Fruit fly (Drosophila melanogaster) ovary, adult (tissue): ENCODE results near the gene CG10804.

Experiments used
- CG17801 ChIP-seq: fragments of 200-800 bp; optimal IDR thresholded peaks from 2 replicates; lab custom pipeline; 2019; ENCODE audit warnings: missing biosample characterization, mild to moderate bottlenecking, missing genetic modification characterization, moderate library complexity; ENCODE audit not compliant: partially characterized antibody

Gene CG10804

dm6 chrX:3442543-3443207 is 39.4 kb downstream of the CG10804 start:
- TF ChIP-seq CG17801 (GFP tag; lab: Kevin White, UChicago): no peak

- no peak for TF ChIP-seq CG17801 (GFP tag; lab: Kevin White, UChicago)
Measured at dm6 chrX:3440506-3440905, 41.6 kb downstream of the CG10804 start.

- no peak for TF ChIP-seq CG17801 (GFP tag; lab: Kevin White, UChicago)
Measured at dm6 chrX:3437493-3437892, 44.6 kb downstream of the CG10804 start.

DNA sequence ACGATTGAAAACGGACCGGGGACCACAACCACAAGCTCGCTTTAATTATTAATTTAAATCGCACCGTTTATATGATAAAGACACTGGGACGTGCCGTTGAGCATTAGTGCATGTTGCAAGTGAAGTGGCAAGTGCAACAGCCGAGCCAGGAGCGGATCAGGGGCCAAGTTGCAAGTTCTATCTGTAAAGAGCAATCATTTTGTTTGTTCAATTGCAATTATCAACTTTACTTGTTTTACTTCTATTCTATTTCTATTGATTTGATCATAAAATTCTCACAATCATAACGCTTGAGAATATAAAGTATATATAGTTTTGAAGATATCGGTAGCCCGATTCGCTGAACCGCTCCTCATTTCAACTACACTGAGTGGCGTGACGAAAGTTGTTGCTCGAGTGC is 45.9 kb downstream of the CG10804 start:
- TF ChIP-seq CG17801 (GFP tag; lab: Kevin White, UChicago): no peak

- TF ChIP-seq CG17801 (GFP tag; lab: Kevin White, UChicago): no peak
Measured at dm6 chrX:3435707-3436106, 46.4 kb downstream of the CG10804 start, which contains the start of gene CG14269. Gene CG14269, minus strand, starts transcription at chrX:3435807.

DNA sequence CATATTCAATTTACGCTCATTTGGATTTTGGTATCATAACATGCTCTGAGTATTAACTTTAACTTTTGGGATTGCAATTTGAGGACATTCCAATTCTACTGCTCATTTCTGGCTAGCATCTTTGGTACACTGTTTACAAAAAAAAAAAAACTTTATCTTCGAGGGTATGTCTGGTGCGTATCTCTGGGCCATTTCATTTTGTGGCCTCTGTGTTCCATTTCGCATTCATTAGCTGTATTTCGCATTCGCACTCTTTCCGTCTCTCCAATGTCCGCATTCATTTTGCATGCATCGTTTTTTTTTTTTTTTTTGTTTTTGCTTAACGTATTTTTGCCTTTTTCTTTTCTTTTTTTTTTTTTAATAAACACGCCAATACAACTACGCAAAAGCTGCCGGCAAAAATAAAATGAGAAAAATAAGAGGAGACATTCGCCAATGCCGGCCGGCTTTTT is 48.5 kb downstream of the CG10804 start:
- TF ChIP-seq CG17801 (GFP tag; lab: Kevin White, UChicago): peak; percentile 75

DNA sequence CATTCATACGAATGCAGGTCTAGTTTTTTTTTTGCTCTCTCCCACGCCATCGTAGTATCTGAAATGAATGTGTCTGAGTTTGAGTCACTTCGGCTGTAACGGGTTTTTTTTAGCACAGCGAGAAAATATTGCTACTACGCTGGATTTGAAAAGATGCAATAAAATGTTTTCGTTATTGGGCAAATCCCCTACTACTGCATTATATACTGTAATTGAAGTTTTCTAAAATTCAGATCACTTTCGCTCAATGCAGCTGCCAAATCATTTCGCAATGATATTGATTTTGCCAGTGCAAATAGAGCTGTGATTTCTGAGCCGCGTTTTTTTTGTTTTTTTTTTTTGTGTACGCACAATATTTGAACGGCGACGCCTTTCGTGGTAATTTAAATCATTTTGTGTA is 49.2 kb downstream of the CG10804 start:
- TF ChIP-seq CG17801 (GFP tag; lab: Kevin White, UChicago): peak; percentile 85

DNA sequence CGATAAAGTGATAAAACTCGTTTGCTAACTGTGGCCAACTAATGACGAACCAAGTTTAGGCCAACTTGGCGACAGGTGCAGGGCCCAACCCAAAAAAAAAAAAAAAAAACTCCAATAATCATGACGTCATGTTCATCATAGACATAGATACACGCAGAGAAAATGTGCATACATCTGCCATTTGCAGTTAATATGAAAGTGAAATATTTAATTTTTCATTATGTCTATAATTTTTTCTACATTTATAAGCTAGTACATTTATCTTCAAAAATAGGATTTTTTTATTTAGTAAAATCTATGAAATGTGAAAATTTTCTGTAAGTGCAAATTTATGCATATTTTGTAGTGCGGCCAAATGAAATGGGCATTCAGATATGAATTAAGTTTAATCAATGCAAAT is 50.5 kb downstream of the CG10804 start:
- peak; percentile 28 for TF ChIP-seq CG17801 (GFP tag; lab: Kevin White, UChicago)

DNA sequence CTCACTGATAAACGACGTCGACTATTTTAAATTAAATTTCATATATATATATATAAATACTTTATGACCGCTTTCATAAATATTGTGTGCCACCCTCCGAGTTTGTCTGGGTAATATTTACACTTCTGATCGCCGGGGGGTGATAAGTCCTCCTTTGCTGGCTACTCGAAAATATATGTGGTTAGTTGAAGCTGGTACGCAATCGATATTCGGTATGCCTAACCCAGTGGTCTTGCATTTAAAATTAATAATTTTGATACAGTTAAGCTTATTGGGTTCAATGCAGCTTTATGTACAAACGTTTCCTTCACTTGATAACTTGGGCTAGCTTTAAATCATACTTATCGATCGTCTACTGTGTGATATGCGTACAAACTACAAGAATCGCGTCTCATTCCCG is 52.2 kb downstream of the CG10804 start:
- no peak for TF ChIP-seq CG17801 (GFP tag; lab: Kevin White, UChicago)

dm6 chrX:3427614-3427965 is 54.5 kb downstream of the CG10804 start:
- TF ChIP-seq CG17801 (GFP tag; lab: Kevin White, UChicago): peak; percentile 68

DNA sequence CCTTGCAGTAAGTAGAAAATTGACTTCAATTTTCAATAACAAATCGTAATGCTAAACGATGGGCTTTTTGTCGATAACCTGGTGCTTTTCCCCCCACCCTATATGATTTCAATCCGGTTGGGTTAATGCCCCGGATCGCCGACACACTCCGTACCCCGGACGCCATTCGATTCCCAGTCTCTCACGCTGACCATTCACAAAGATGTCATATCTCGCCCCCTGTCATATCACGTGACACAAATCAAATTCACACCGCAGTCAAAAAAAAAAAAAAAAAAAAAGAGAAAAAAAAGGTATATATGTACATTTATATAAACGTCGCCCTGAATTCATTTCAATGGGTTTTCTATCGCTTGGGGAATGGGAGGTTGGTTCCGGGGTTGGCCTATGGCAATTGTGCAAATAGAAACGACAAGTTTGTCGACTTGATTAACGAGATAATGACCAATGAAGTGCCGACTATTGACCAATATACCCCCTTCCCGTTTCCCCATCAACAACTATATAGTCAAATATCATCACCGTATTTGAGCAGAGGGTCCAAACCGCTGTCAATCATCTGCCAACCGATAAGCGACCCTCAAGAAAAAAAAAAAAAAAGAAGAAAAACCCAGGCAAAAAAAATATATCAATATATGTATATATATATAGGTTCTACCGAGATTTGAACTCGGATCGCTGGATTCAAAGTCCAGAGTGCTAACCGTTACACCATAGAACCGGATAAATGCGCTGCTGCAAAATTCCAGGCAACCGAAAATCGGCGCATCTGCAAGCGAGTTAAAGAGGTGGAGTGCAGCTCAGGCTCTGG is 55.1 kb downstream of the CG10804 start:
- no peak for TF ChIP-seq CG17801 (GFP tag; lab: Kevin White, UChicago)
